Worm (Caenorhabditis elegans): ENCODE data around the gene srlf-18.

DNA sequence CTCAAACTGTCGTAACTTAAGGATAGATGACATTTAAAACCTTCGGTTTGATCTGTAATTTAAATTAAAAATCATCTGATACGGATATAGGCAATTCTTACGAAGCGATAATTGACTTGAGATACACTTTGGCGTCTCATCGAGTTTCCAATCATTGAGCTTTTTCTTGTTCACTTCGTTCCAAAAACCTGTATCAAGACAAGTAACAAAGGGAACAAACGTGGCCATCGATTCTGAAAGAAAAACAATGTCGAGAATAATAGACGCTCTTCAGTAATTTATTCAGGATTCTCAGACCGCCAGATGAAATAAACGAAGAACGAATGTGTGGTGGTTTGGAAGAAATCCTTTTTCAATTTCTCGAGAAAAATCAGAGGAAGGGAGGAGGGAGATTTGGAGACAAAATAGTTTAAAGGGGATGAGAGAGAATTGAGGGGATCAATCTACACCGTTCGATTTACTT, 20.4 kb downstream of the srlf-18 start, which contains the start of gene atg-7:
- TF ChIP-seq nhr-237 (tag; optimal IDR thresholded peaks at IDR 0.05) (no peak), zag-1 (tag; optimal IDR thresholded peaks at IDR 0.05) (no peak), elt-2 (tag; optimal IDR thresholded peaks at IDR 0.05) (no peak), elt-3 (tag; optimal IDR thresholded peaks at IDR 0.05) (no peak)

All from whole organism, L1 larva.